Fruit fly (Drosophila melanogaster) whole organism, embryonic: ENCODE data around the gene grsm.

Experiments used
- B-H2 ChIP-seq: fragments of 200-800 bp; sonication (Bioruptor generic); optimal IDR thresholded peaks from 2 replicates; lab custom pipeline; 2018; ENCODE audit warnings: missing biosample characterization, mild to moderate bottlenecking, missing genetic modification characterization
- Bdp1 ChIP-seq: fragments of 200-800 bp; sonication (Bioruptor generic); optimal IDR thresholded peaks from 3 replicates; lab custom pipeline; 2016; ENCODE audit warnings: missing biosample characterization, missing genetic modification characterization
- CG11398 ChIP-seq: fragments of 200-800 bp; sonication (Bioruptor generic); optimal IDR thresholded peaks from 2 replicates; lab custom pipeline; 2016; ENCODE audit warnings: missing biosample characterization, missing genetic modification characterization
- CG11504 ChIP-seq: fragments of 200-800 bp; sonication (Bioruptor generic); optimal IDR thresholded peaks from 3 replicates; lab custom pipeline; 2019; ENCODE audit warnings: missing biosample characterization, mild to moderate bottlenecking, missing genetic modification characterization, moderate library complexity
- CG12104 ChIP-seq: fragments of 200-800 bp; sonication (Bioruptor generic); optimal IDR thresholded peaks from 3 replicates; lab custom pipeline; 2016; ENCODE audit warnings: missing biosample characterization, missing genetic modification characterization
- CG1233 ChIP-seq: fragments of 200-800 bp; sonication (Bioruptor generic); optimal IDR thresholded peaks from 4 replicates; lab custom pipeline; 2018; ENCODE audit warnings: missing biosample characterization, mild to moderate bottlenecking, missing genetic modification characterization
- CG12769 ChIP-seq: fragments of 200-800 bp; sonication (Bioruptor generic); optimal IDR thresholded peaks from 2 replicates; lab custom pipeline; 2019; ENCODE audit warnings: missing biosample characterization, mild to moderate bottlenecking, missing genetic modification characterization, moderate library complexity
- CG13123 ChIP-seq: fragments of 200-800 bp; sonication (Bioruptor generic); optimal IDR thresholded peaks from 2 replicates; lab custom pipeline; 2016; ENCODE audit warnings: missing biosample characterization, missing genetic modification characterization
- CG13287 ChIP-seq: fragments of 200-800 bp; sonication (Bioruptor generic); IDR thresholded peaks from 2 replicates; pipeline ENCODE4 v1.3.6; 2022; ENCODE audit warnings: missing biosample characterization, missing genetic modification characterization; ENCODE audit not compliant: partially characterized antibody
- CG17568 ChIP-seq: fragments of 200-800 bp; sonication (Bioruptor generic); optimal IDR thresholded peaks from 2 replicates; lab custom pipeline; 2018; ENCODE audit warnings: missing biosample characterization, mild to moderate bottlenecking, missing genetic modification characterization, moderate library complexity
- CG1832 ChIP-seq: fragments of 200-800 bp; sonication (Bioruptor generic); optimal IDR thresholded peaks from 2 replicates; lab custom pipeline; 2017; ENCODE audit warnings: missing biosample characterization, mild to moderate bottlenecking, missing genetic modification characterization, inconsistent platforms
- CG18764 ChIP-seq: fragments of 200-800 bp; sonication (Bioruptor generic); optimal IDR thresholded peaks from 3 replicates; lab custom pipeline; 2016; ENCODE audit warnings: missing biosample characterization, missing genetic modification characterization
- CG30403 ChIP-seq: fragments of 200-800 bp; sonication (Bioruptor generic); optimal IDR thresholded peaks from 3 replicates; lab custom pipeline; 2016; ENCODE audit warnings: missing biosample characterization, missing genetic modification characterization
- CG32767 ChIP-seq: fragments of 200-800 bp; sonication (Bioruptor generic); IDR thresholded peaks from 2 replicates; pipeline ENCODE4 v1.3.6; 2022; ENCODE audit warnings: missing biosample characterization, missing genetic modification characterization
- CG3847 ChIP-seq: fragments of 200-800 bp; sonication (Bioruptor generic); IDR thresholded peaks from 2 replicates; pipeline ENCODE4 v1.3.6; 2022; ENCODE audit warnings: missing biosample characterization, missing genetic modification characterization
- CG7928 ChIP-seq: fragments of 200-800 bp; sonication (Bioruptor generic); optimal IDR thresholded peaks from 2 replicates; lab custom pipeline; 2017; ENCODE audit warnings: missing biosample characterization, mild to moderate bottlenecking, missing genetic modification characterization
- CG8290 ChIP-seq, 3 experiments: fragments of 200-800 bp; sonication (Bioruptor generic); optimal IDR thresholded peaks; 2 replicates each; lab custom pipeline; 2016 to 2019; ENCODE audit warnings: missing biosample characterization in 3 of 3, missing genetic modification characterization in 3 of 3, mild to moderate bottlenecking in 2 of 3, moderate library complexity in 1 of 3
- CG9437 ChIP-seq: fragments of 200-800 bp; sonication (Bioruptor generic); optimal IDR thresholded peaks from 2 replicates; lab custom pipeline; 2018; ENCODE audit warnings: missing biosample characterization, mild to moderate bottlenecking, missing genetic modification characterization
- CG9817 ChIP-seq: fragments of 200-800 bp; sonication (Bioruptor generic); optimal IDR thresholded peaks from 2 replicates; lab custom pipeline; 2018; ENCODE audit warnings: missing biosample characterization, mild to moderate bottlenecking, missing genetic modification characterization, moderate library complexity
- CkIIα-i1 ChIP-seq: fragments of 200-800 bp; sonication (Bioruptor generic); IDR thresholded peaks from 2 replicates; pipeline ENCODE4 v1.3.6; 2022; ENCODE audit warnings: missing biosample characterization, missing genetic modification characterization
- Dbx ChIP-seq: fragments of 200-800 bp; sonication (Bioruptor generic); IDR thresholded peaks from 3 replicates; pipeline ENCODE4 v1.3.6; 2022; ENCODE audit warnings: missing biosample characterization, missing genetic modification characterization
- Dek ChIP-seq: fragments of 200-800 bp; sonication (Bioruptor generic); optimal IDR thresholded peaks from 3 replicates; lab custom pipeline; 2019; ENCODE audit warnings: missing biosample characterization, mild to moderate bottlenecking, missing genetic modification characterization, moderate library complexity
- Fer3 ChIP-seq: fragments of 200-800 bp; sonication (Bioruptor generic); optimal IDR thresholded peaks from 2 replicates; lab custom pipeline; 2018; ENCODE audit warnings: missing biosample characterization, mild to moderate bottlenecking, missing genetic modification characterization, moderate library complexity
- Hmx ChIP-seq: fragments of 200-800 bp; sonication (Bioruptor generic); optimal IDR thresholded peaks from 2 replicates; lab custom pipeline; 2016; ENCODE audit warnings: missing biosample characterization, missing genetic modification characterization
- Lim3 ChIP-seq: fragments of 200-800 bp; sonication (Bioruptor generic); IDR thresholded peaks from 2 replicates; pipeline ENCODE4 v1.3.6; 2022; ENCODE audit warnings: missing biosample characterization, missing genetic modification characterization
- Scr ChIP-seq: fragments of 200-800 bp; sonication (Bioruptor generic); IDR thresholded peaks from 2 replicates; pipeline ENCODE4 v1.3.6; 2022; ENCODE audit warnings: missing biosample characterization, missing genetic modification characterization; ENCODE audit not compliant: partially characterized antibody
- Sin3A ChIP-seq: fragments of >200 bp; optimal IDR thresholded peaks from 2 replicates; lab custom pipeline; 2018
- Sox102F ChIP-seq: fragments of 200-800 bp; sonication (Bioruptor generic); optimal IDR thresholded peaks from 2 replicates; lab custom pipeline; 2018; ENCODE audit warnings: missing biosample characterization, mild to moderate bottlenecking, missing genetic modification characterization, moderate library complexity
- Sry-β ChIP-seq: fragments of 200-800 bp; sonication (Bioruptor generic); optimal IDR thresholded peaks from 2 replicates; lab custom pipeline; 2018; ENCODE audit warnings: missing biosample characterization, mild to moderate bottlenecking, missing genetic modification characterization, moderate library complexity
- Ssrp ChIP-seq: fragments of 200-800 bp; sonication (Bioruptor generic); optimal IDR thresholded peaks from 2 replicates; lab custom pipeline; 2018; ENCODE audit warnings: missing biosample characterization, mild to moderate bottlenecking, missing genetic modification characterization, moderate library complexity
- Usf ChIP-seq: fragments of 200-800 bp; sonication (Bioruptor generic); optimal IDR thresholded peaks from 2 replicates; lab custom pipeline; 2017; ENCODE audit warnings: missing genotype, missing biosample characterization, missing genetic modification characterization
- abd-A ChIP-seq: fragments of 200-800 bp; sonication (Bioruptor generic); optimal IDR thresholded peaks from 3 replicates; lab custom pipeline; 2019; ENCODE audit warnings: missing biosample characterization, mild to moderate bottlenecking, missing genetic modification characterization, moderate library complexity
- al ChIP-seq: fragments of 200-800 bp; sonication (Bioruptor generic); IDR thresholded peaks from 2 replicates; pipeline ENCODE4 v1.3.6; 2022; ENCODE audit warnings: missing biosample characterization, missing genetic modification characterization
- ci ChIP-seq: fragments of 200-800 bp; sonication (Bioruptor generic); IDR thresholded peaks from 3 replicates; pipeline ENCODE4 v1.3.6; 2022; ENCODE audit warnings: missing biosample characterization, missing genetic modification characterization
- exex ChIP-seq: fragments of 200-800 bp; sonication (Bioruptor generic); optimal IDR thresholded peaks from 4 replicates; lab custom pipeline; 2018; ENCODE audit warnings: missing biosample characterization, mild to moderate bottlenecking, missing genetic modification characterization, moderate library complexity
- ftz-f1 ChIP-seq: fragments of 200-800 bp; sonication (Bioruptor generic); optimal IDR thresholded peaks from 2 replicates; lab custom pipeline; 2016; ENCODE audit warnings: missing biosample characterization, missing genetic modification characterization
- grau ChIP-seq: fragments of 200-800 bp; optimal IDR thresholded peaks from 3 replicates; lab custom pipeline; 2019; ENCODE audit warnings: missing biosample characterization, mild to moderate bottlenecking, missing genetic modification characterization, moderate library complexity
- gt ChIP-seq: fragments of 200-800 bp; sonication (Bioruptor generic); IDR thresholded peaks from 2 replicates; pipeline ENCODE4 v1.3.6; 2022; ENCODE audit warnings: missing biosample characterization, missing genetic modification characterization
- her ChIP-seq: fragments of 200-800 bp; sonication (Bioruptor generic); optimal IDR thresholded peaks from 2 replicates; lab custom pipeline; 2016; ENCODE audit warnings: missing biosample characterization, missing genetic modification characterization
- jigr1 ChIP-seq: fragments of 200-800 bp; sonication (Bioruptor generic); IDR thresholded peaks from 3 replicates; pipeline ENCODE4 v1.3.6; 2022; ENCODE audit warnings: missing biosample characterization, missing genetic modification characterization
- jing ChIP-seq: fragments of 200-800 bp; sonication (Bioruptor generic); optimal IDR thresholded peaks from 2 replicates; lab custom pipeline; 2018; ENCODE audit warnings: missing biosample characterization, mild to moderate bottlenecking, missing genetic modification characterization
- lilli ChIP-seq: fragments of 200-800 bp; sonication (Bioruptor generic); optimal IDR thresholded peaks from 3 replicates; lab custom pipeline; 2016; ENCODE audit warnings: missing biosample characterization, missing genetic modification characterization
- pho ChIP-seq: fragments of 200-800 bp; sonication (Bioruptor generic); optimal IDR thresholded peaks from 2 replicates; lab custom pipeline; 2016; ENCODE audit warnings: missing biosample characterization, missing genetic modification characterization
- schlank ChIP-seq: fragments of 200-800 bp; sonication (Bioruptor generic); optimal IDR thresholded peaks from 2 replicates; lab custom pipeline; 2018; ENCODE audit warnings: missing biosample characterization, mild to moderate bottlenecking, missing genetic modification characterization
- so ChIP-seq: fragments of 200-800 bp; sonication (Bioruptor generic); IDR thresholded peaks from 3 replicates; pipeline ENCODE4 v1.3.6; 2022; ENCODE audit warnings: missing biosample characterization, missing genetic modification characterization
- sqz ChIP-seq: fragments of 200-800 bp; sonication (Bioruptor generic); optimal IDR thresholded peaks from 3 replicates; lab custom pipeline; 2018; ENCODE audit warnings: missing biosample characterization, mild to moderate bottlenecking, missing genetic modification characterization
- sr ChIP-seq: fragments of 200-800 bp; sonication (Bioruptor generic); IDR thresholded peaks from 3 replicates; pipeline ENCODE4 v1.3.6; 2022; ENCODE audit warnings: missing biosample characterization, missing genetic modification characterization

grsm gene

dm6 chr3R:13015811-13016766 lies 48.6 kb upstream of the grsm start (continued):
- TF ChIP-seq ftz-f1 (GFP tag; lab: Kevin White, UChicago): no peak
- TF ChIP-seq CG1233: peak; percentile 23
- TF ChIP-seq Dbx (GFP tag; lab: Robert Waterston, UW): peak; percentile 29; the same call in 1 of the 3 replicates
- TF ChIP-seq pho (GFP tag; lab: Kevin White, UChicago): peak; percentile 18
- no peak for TF ChIP-seq her
- no peak for TF ChIP-seq CG11504 (tag; lab: Kevin White, UChicago)
- TF ChIP-seq al: no peak
- TF ChIP-seq abd-A (tag; lab: Kevin White, UChicago): peak; percentile 14
- TF ChIP-seq CG12769 (tag; lab: Kevin White, UChicago): peak; percentile 85
- TF ChIP-seq CG11398 (GFP tag; lab: Kevin White, UChicago): peak; percentile 10
- TF ChIP-seq CG1832 (GFP tag; lab: Kevin White, UChicago): no peak
- TF ChIP-seq lilli (GFP tag; lab: Kevin White, UChicago): peak; percentile 16
- TF ChIP-seq grau (tag; lab: Kevin White, UChicago): peak; percentile 5
- no peak for TF ChIP-seq CG18764 (GFP tag; lab: Kevin White, UChicago)
- TF ChIP-seq sr (GFP tag; lab: Robert Waterston, UW): no peak
- no peak for TF ChIP-seq schlank (tag; lab: Kevin White, UChicago)
- no peak for TF ChIP-seq gt (GFP tag; lab: Robert Waterston, UW)
- no peak for TF ChIP-seq CkIIα-i1
- peak; percentile 61 for TF ChIP-seq sqz
- TF ChIP-seq CG30403 (GFP tag; lab: Kevin White, UChicago): peak; percentile 28
- TF ChIP-seq Usf: no peak
- no peak for TF ChIP-seq jing (GFP tag; lab: Kevin White, UChicago)
- no peak for TF ChIP-seq CG9437 (GFP tag; lab: Kevin White, UChicago)
- no peak for TF ChIP-seq Scr
- no peak for TF ChIP-seq CG17568 (GFP tag; lab: Kevin White, UChicago)
- TF ChIP-seq CG13123 (GFP tag; lab: Kevin White, UChicago): no peak
- TF ChIP-seq Hmx (GFP tag; lab: Kevin White, UChicago): no peak
- no peak for TF ChIP-seq jigr1
- no peak for TF ChIP-seq Bdp1 (GFP tag; lab: Kevin White, UChicago)
- TF ChIP-seq Sry-β (GFP tag; lab: Kevin White, UChicago): peak; percentile 91
- no peak; the same call in 1 of the 2 replicates for TF ChIP-seq CG13287 (GFP tag; lab: Robert Waterston, UW)
- TF ChIP-seq Fer3 (tag; lab: Kevin White, UChicago): no peak
- peak; percentile 6 for TF ChIP-seq B-H2 (GFP tag; lab: Kevin White, UChicago)
- TF ChIP-seq CG9817 (tag; lab: Kevin White, UChicago): no peak
- 0 out of 3 replicates have a peak, but pooled peaks have one; percentile 16 for TF ChIP-seq ci
- no peak for TF ChIP-seq Lim3 (GFP tag; lab: Robert Waterston, UW)
- TF ChIP-seq CG3847 (GFP tag; lab: Robert Waterston, UW): 0 out of 2 replicates have a peak, but pooled peaks have one; percentile 15
- no peak for TF ChIP-seq CG12104 (GFP tag; lab: Kevin White, UChicago)
- TF ChIP-seq Ssrp (tag; lab: Kevin White, UChicago): no peak
- no peak for TF ChIP-seq Dek (tag; lab: Kevin White, UChicago)
- TF ChIP-seq CG8290 (GFP tag; optimal IDR thresholded peaks at IDR 0.05; lab: Kevin White, UChicago): no peak
- TF ChIP-seq CG8290 (tag; optimal IDR thresholded peaks at IDR 0.05; lab: Kevin White, UChicago): peak in 1 of 2 experiments; percentile 35
- no peak for TF ChIP-seq Sin3A (lab: Kevin White, UChicago)
- 0 out of 2 replicates have a peak, but pooled peaks have one; percentile 14 for TF ChIP-seq CG32767 (GFP tag; lab: Robert Waterston, UW)
- TF ChIP-seq so (GFP tag; lab: Robert Waterston, UW): 0 out of 3 replicates have a peak, but pooled peaks have one; percentile 7
- peak; percentile 70 for TF ChIP-seq exex (tag; lab: Kevin White, UChicago)
- TF ChIP-seq CG7928: no peak
- TF ChIP-seq Sox102F (GFP tag; lab: Kevin White, UChicago): no peak
- TF ChIP-seq, all 482 proteins: peak for 89
